Worm (Caenorhabditis elegans) whole organism, L1 larva: ENCODE measurements around the gene hrpu-2.

Experiments used
- C16A3.4 ChIP-seq: fragments of 150-350 bp; optimal IDR thresholded peaks from 2 replicates; lab custom pipeline; 2014; ENCODE audit warnings: missing biosample characterization, missing genetic modification characterization
- F16B12.6 ChIP-seq: fragments of 150-350 bp; optimal IDR thresholded peaks from 2 replicates; lab custom pipeline; 2014; ENCODE audit warnings: missing biosample characterization, missing genetic modification characterization
- aha-1 ChIP-seq: fragments of 150-350 bp; optimal IDR thresholded peaks from 2 replicates; lab custom pipeline; 2014; ENCODE audit warnings: missing biosample characterization, missing genetic modification characterization
- alr-1 ChIP-seq: fragments of 200-800 bp; sonication (Bioruptor generic); optimal IDR thresholded peaks from 2 replicates; lab custom pipeline; 2018; ENCODE audit warnings: borderline replicate concordance, mild to moderate bottlenecking, missing genetic modification characterization, missing compliant biosample characterization
- blmp-1 ChIP-seq: fragments of 150-350 bp; optimal IDR thresholded peaks from 2 replicates; lab custom pipeline; 2014; ENCODE audit warnings: missing biosample characterization, missing genetic modification characterization
- ceh-82 ChIP-seq, 3 experiments: fragments of 150-350 bp in 1 of 3; sonication (generic microtip) in 2 of 3; optimal IDR thresholded peaks; 2 replicates each; lab custom pipeline; 2014 to 2017; ENCODE audit warnings: missing biosample characterization in 3 of 3, missing genetic modification characterization in 3 of 3
- ceh-88 ChIP-seq: fragments of 200-800 bp; sonication (Bioruptor generic); IDR thresholded peaks from 2 replicates; pipeline ENCODE4 v1.3.6; 2022; ENCODE audit warnings: missing genetic modification characterization, missing compliant biosample characterization
- ceh-90 ChIP-seq: sonication (generic microtip); optimal IDR thresholded peaks from 2 replicates; lab custom pipeline; 2016; ENCODE audit warnings: missing genetic modification characterization, missing compliant biosample characterization
- dpl-1 ChIP-seq, 3 experiments: fragments of 150-350 bp in 2 of 3; sonication (generic microtip) in 1 of 3; optimal IDR thresholded peaks; 2 replicates each; lab custom pipeline; 2014 to 2017; ENCODE audit warnings: missing biosample characterization in 3 of 3, missing genetic modification characterization in 3 of 3, missing genetic modification reagents in 3 of 3
- dsc-1 ChIP-seq: sonication (generic microtip); optimal IDR thresholded peaks from 2 replicates; lab custom pipeline; 2016; ENCODE audit warnings: mild to moderate bottlenecking, missing genetic modification characterization, missing compliant biosample characterization
- efl-1 ChIP-seq, 4 experiments: fragments of 150-350 bp; optimal IDR thresholded peaks in 3 of 4; peaks in 1 of 4; 1 replicate in 1 of 4; 2 replicates in 3 of 4; lab custom pipeline; 2014; ENCODE audit warnings: missing biosample characterization in 2 of 4, missing genetic modification characterization in 2 of 4, missing genetic modification reagents in 2 of 4
- efl-3 ChIP-seq: fragments of 200-800 bp; sonication (Bioruptor generic); optimal IDR thresholded peaks from 2 replicates; lab custom pipeline; 2018; ENCODE audit warnings: mild to moderate bottlenecking, missing genetic modification characterization, missing compliant biosample characterization
- elt-3 ChIP-seq, 6 experiments: fragments of 150-350 bp in 1 of 6; sonication (generic microtip); optimal IDR thresholded peaks; 2 replicates each; lab custom pipeline; 2017 to 2018; ENCODE audit warnings: missing biosample characterization in 6 of 6, missing genetic modification characterization in 6 of 6, inconsistent platforms in 1 of 6
- fkh-4 ChIP-seq: sonication (generic microtip); optimal IDR thresholded peaks from 2 replicates; lab custom pipeline; 2016; ENCODE audit warnings: missing compliant biosample characterization, missing genetic modification characterization, borderline replicate concordance
- grh-1 ChIP-seq: fragments of 200-800 bp; sonication (Bioruptor generic); IDR thresholded peaks from 2 replicates; pipeline ENCODE4 v1.3.6; 2022; ENCODE audit warnings: missing genetic modification reagents, missing genetic modification characterization, missing compliant biosample characterization
- hlh-17 ChIP-seq: fragments of 200-800 bp; sonication (Bioruptor generic); optimal IDR thresholded peaks from 2 replicates; lab custom pipeline; 2018; ENCODE audit warnings: missing genetic modification characterization, mild to moderate bottlenecking, missing compliant biosample characterization, moderate library complexity, borderline replicate concordance
- hpl-2 ChIP-seq: fragments of 150-350 bp; optimal IDR thresholded peaks from 2 replicates; lab custom pipeline; 2014; ENCODE audit warnings: missing biosample characterization, missing genetic modification reagents, missing genetic modification characterization
- lin-13 ChIP-seq: fragments of 150-350 bp; optimal IDR thresholded peaks from 2 replicates; lab custom pipeline; 2014; ENCODE audit warnings: missing biosample characterization, missing genetic modification reagents, missing genetic modification characterization
- lin-15B ChIP-seq: fragments of 150-350 bp; sonication (generic microtip); optimal IDR thresholded peaks from 3 replicates; lab custom pipeline; 2014; ENCODE audit warnings: missing biosample characterization, missing genetic modification characterization
- lin-39 ChIP-seq: fragments of 150-350 bp; optimal IDR thresholded peaks from 2 replicates; lab custom pipeline; 2014; ENCODE audit warnings: missing biosample characterization, missing genetic modification reagents, missing genetic modification characterization
- lsy-2 ChIP-seq, 2 experiments: fragments of 150-350 bp; optimal IDR thresholded peaks; 2 replicates each; lab custom pipeline; 2014; ENCODE audit warnings: missing biosample characterization in 2 of 2, missing genetic modification characterization in 2 of 2
- mab-9 ChIP-seq: fragments of 200-800 bp; sonication (Bioruptor generic); IDR thresholded peaks from 2 replicates; pipeline ENCODE4 v1.3.6; 2022; ENCODE audit warnings: missing genetic modification reagents, missing genetic modification characterization, missing compliant biosample characterization
- mef-2 ChIP-seq: fragments of 150-350 bp; optimal IDR thresholded peaks from 2 replicates; lab custom pipeline; 2014; ENCODE audit warnings: missing biosample characterization, missing genetic modification characterization
- nhr-11 ChIP-seq: fragments of 150-350 bp; optimal IDR thresholded peaks from 2 replicates; lab custom pipeline; 2014; ENCODE audit warnings: missing biosample characterization, missing genetic modification characterization
- nhr-19 ChIP-seq: fragments of 200-800 bp; sonication (Bioruptor generic); conservative IDR thresholded peaks from 2 replicates; pipeline ENCODE4 v1.3.6; 2022; ENCODE audit warnings: missing genetic modification characterization, missing compliant biosample characterization
- nhr-20 ChIP-seq: sonication (generic microtip); optimal IDR thresholded peaks from 2 replicates; lab custom pipeline; 2016; ENCODE audit warnings: mild to moderate bottlenecking, missing genetic modification characterization, missing compliant biosample characterization
- nhr-28 ChIP-seq: fragments of 150-350 bp; optimal IDR thresholded peaks from 2 replicates; lab custom pipeline; 2014; ENCODE audit warnings: missing biosample characterization, missing genetic modification characterization
- nhr-47 ChIP-seq: sonication (generic microtip); optimal IDR thresholded peaks from 2 replicates; lab custom pipeline; 2016; ENCODE audit warnings: mild to moderate bottlenecking, missing genetic modification characterization, moderate library complexity, missing compliant biosample characterization
- nhr-71 ChIP-seq: sonication (generic microtip); optimal IDR thresholded peaks from 2 replicates; lab custom pipeline; 2016; ENCODE audit warnings: mild to moderate bottlenecking, missing genetic modification characterization, moderate library complexity, missing compliant biosample characterization
- nhr-76 ChIP-seq: sonication (generic microtip); optimal IDR thresholded peaks from 2 replicates; lab custom pipeline; 2017; ENCODE audit warnings: missing biosample characterization, missing genetic modification characterization
- nhr-85 ChIP-seq: sonication (generic microtip); peaks from one replicate; lab custom pipeline; 2016; ENCODE audit warnings: missing genetic modification characterization, inconsistent platforms, missing compliant biosample characterization
- nhr-90 ChIP-seq: sonication (generic microtip); optimal IDR thresholded peaks from 2 replicates; lab custom pipeline; 2016; ENCODE audit warnings: mild to moderate bottlenecking, missing genetic modification characterization, missing compliant biosample characterization; ENCODE audit not compliant: poor library complexity
- rnt-1 ChIP-seq: sonication (generic microtip); optimal IDR thresholded peaks from 2 replicates; lab custom pipeline; 2016; ENCODE audit warnings: mild to moderate bottlenecking, missing genetic modification characterization, moderate library complexity, missing compliant biosample characterization
- skn-1 ChIP-seq: fragments of 150-350 bp; optimal IDR thresholded peaks from 2 replicates; lab custom pipeline; 2014; ENCODE audit warnings: missing biosample characterization, missing genetic modification characterization
- snu-23 ChIP-seq: sonication (generic microtip); optimal IDR thresholded peaks from 2 replicates; lab custom pipeline; 2016; ENCODE audit warnings: missing genetic modification characterization, missing compliant biosample characterization
- sox-4 ChIP-seq: sonication (generic microtip); optimal IDR thresholded peaks from 2 replicates; lab custom pipeline; 2016; ENCODE audit warnings: missing genetic modification characterization, missing compliant biosample characterization
- sptf-1 ChIP-seq: fragments of 150-350 bp; optimal IDR thresholded peaks from 2 replicates; lab custom pipeline; 2014; ENCODE audit warnings: missing biosample characterization, missing genetic modification characterization
- swsn-7 ChIP-seq: sonication (generic microtip); optimal IDR thresholded peaks from 2 replicates; lab custom pipeline; 2016; ENCODE audit warnings: missing genetic modification characterization, missing compliant biosample characterization
- tbx-2 ChIP-seq: sonication (generic microtip); optimal IDR thresholded peaks from 2 replicates; lab custom pipeline; 2016; ENCODE audit warnings: missing genetic modification characterization, missing compliant biosample characterization
- xbp-1 ChIP-seq: sonication (generic microtip); optimal IDR thresholded peaks from 2 replicates; lab custom pipeline; 2016; ENCODE audit warnings: missing genetic modification characterization, missing compliant biosample characterization
- zip-4 ChIP-seq: fragments of 200-800 bp; sonication (Bioruptor generic); optimal IDR thresholded peaks from 2 replicates; lab custom pipeline; 2018; ENCODE audit warnings: mild to moderate bottlenecking, missing genetic modification characterization, moderate library complexity, missing compliant biosample characterization
- ztf-11 ChIP-seq, 2 experiments: sonication (generic microtip); optimal IDR thresholded peaks; 2 replicates each; lab custom pipeline; 2016 to 2017; ENCODE audit warnings: missing genetic modification characterization in 2 of 2, missing biosample characterization in 1 of 2, missing compliant biosample characterization in 1 of 2

Gene hrpu-2

DNA sequence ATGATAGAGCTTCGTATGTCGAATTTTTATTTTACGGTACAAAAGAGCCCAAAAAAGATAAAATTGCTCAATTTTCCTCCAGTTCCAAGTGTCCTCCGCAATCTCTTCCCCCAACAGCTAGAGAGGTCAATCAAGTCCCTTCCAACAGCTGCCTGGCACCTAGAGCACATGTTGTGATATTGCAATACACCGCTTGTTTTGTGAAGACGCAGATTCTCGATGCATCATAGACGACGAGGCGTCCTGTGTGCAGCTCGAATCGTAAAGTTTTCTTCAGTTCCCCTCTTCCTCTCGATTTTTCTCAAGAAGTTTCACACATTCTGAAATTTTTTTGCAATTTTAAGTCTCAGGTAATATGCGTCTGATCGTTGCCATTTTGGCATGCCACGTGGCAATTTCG is 41.1 kb upstream of the hrpu-2 start, which contains the start of gene test-1:
Gene test-1 (plus strand): TSS at position 345 of the 400 bp plus-strand sequence.
- TF ChIP-seq sox-4 (tag; lab: Kevin White, UChicago): no peak
- peak; percentile 9 for TF ChIP-seq nhr-85 (tag; lab: Kevin White, UChicago)
- TF ChIP-seq elt-3 (tag; optimal IDR thresholded peaks at IDR 0.05; lab: Kevin White, UChicago): no peak
- TF ChIP-seq hlh-17 (GFP tag; lab: Kevin White, UChicago): no peak
- no peak for TF ChIP-seq nhr-76 (tag; lab: Kevin White, UChicago)
- peak; percentile 19 for TF ChIP-seq rnt-1 (tag; lab: Kevin White, UChicago)
- no peak for TF ChIP-seq alr-1
- no peak for TF ChIP-seq nhr-71
- no peak for TF ChIP-seq fkh-4 (tag; lab: Kevin White, UChicago)
- TF ChIP-seq nhr-47 (tag; lab: Kevin White, UChicago): no peak
- no peak for TF ChIP-seq ceh-90
- no peak for TF ChIP-seq ztf-11 (tag; optimal IDR thresholded peaks at IDR 0.05; lab: Kevin White, UChicago)

- TF ChIP-seq lin-15B (tag; lab: Kevin White, UChicago) (no peak), aha-1 (tag; lab: Kevin White, UChicago) (no peak), nhr-71 (no peak), snu-23 (no peak)
Measured at ce11 chrIV:2137478-2137877, 40.2 kb upstream of the hrpu-2 start.

DNA sequence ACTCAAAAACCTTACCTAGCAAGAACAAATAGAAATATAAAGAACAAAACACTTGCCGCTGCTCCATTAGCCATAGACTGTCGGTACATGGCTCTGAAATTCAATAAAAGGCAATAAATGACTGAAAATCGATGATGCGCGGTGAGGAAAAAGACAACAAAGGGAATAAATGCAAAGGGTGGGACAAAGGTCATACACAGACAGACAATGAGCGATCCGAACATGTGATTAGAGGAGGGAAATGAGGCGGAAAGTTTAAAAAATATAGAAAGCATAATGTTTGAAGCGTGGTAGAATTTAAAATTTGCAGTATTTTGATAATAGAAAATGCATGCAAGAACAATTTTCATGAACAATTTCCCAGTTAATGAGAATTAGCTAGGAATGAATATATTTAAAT is 37.2 kb upstream of the hrpu-2 start, which contains the start of gene C54E4.12:
Gene C54E4.12 (minus strand): TSS at position 101 of the 400 bp plus-strand sequence.
- TF ChIP-seq sox-4 (tag; lab: Kevin White, UChicago) (no peak), xbp-1 (tag; lab: Kevin White, UChicago) (no peak), blmp-1 (peak; percentile 12), F16B12.6 (tag; lab: Kevin White, UChicago) (no peak), nhr-11 (tag; lab: Kevin White, UChicago) (no peak), efl-1 (optimal IDR thresholded peaks at IDR 0.05; lab: Kevin White, UChicago) (no peak), efl-1 (GFP tag; optimal IDR thresholded peaks at IDR 0.05 in 1 of 2; lab: Kevin White, UChicago) (peak in 1 of 2 experiments; percentile 65), nhr-28 (tag; lab: Kevin White, UChicago) (no peak)

DNA sequence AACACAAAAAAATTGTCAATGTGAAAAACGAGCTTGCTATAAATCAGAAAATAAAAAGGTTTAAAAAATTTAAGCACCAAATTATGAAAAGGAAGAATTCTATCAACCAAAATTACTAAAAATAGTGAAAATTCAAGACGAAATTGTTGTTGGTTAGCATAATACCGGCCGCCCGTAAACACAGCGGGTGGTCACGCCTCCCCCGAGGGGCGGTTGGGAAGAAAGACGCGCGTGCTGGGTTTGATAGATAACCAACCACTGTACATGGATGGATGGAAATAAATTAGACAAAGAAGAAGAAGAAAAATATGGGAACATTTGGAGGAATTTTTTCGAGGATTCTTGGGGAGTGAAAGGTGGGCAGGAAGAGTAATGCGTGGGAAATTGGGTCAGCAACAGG is 35.4 kb upstream of the hrpu-2 start:
- no peak for TF ChIP-seq aha-1 (tag; lab: Kevin White, UChicago)
- no peak for TF ChIP-seq ceh-88 (GFP tag; lab: Robert Waterston, UW)
- TF ChIP-seq fkh-4 (tag; lab: Kevin White, UChicago): no peak
- no peak for TF ChIP-seq C16A3.4 (tag; lab: Kevin White, UChicago)
- TF ChIP-seq efl-1 (optimal IDR thresholded peaks at IDR 0.05; lab: Kevin White, UChicago): no peak
- peak in 1 of 2 experiments; percentile 39 for TF ChIP-seq efl-1 (GFP tag; optimal IDR thresholded peaks at IDR 0.05 in 1 of 2; lab: Kevin White, UChicago)
- TF ChIP-seq nhr-85 (tag; lab: Kevin White, UChicago): peak; percentile 71
- TF ChIP-seq tbx-2 (tag; lab: Kevin White, UChicago): no peak
- TF ChIP-seq hpl-2 (GFP tag; lab: Kevin White, UChicago): no peak
- TF ChIP-seq dsc-1 (tag; lab: Kevin White, UChicago): no peak
- no peak for TF ChIP-seq nhr-28 (tag; lab: Kevin White, UChicago)
- no peak for TF ChIP-seq snu-23
- TF ChIP-seq nhr-76 (tag; lab: Kevin White, UChicago): no peak
- TF ChIP-seq blmp-1: peak; percentile 35
- TF ChIP-seq zip-4 (GFP tag; lab: Kevin White, UChicago): no peak
- TF ChIP-seq nhr-19 (GFP tag; lab: Robert Waterston, UW): no peak
- TF ChIP-seq mef-2: no peak
- no peak for TF ChIP-seq mab-9 (GFP tag; lab: Robert Waterston, UW)
- no peak for TF ChIP-seq sptf-1 (tag; lab: Kevin White, UChicago)
- TF ChIP-seq ceh-82 (tag; optimal IDR thresholded peaks at IDR 0.05; lab: Kevin White, UChicago): no peak

ce11 chrIV:2149247-2149756 is 28.4 kb upstream of the hrpu-2 start, which contains the start of gene C54E4.5:
TSS of gene C54E4.5 (minus strand) at chrIV:2149297.
- TF ChIP-seq nhr-28 (tag; lab: Kevin White, UChicago): no peak
- peak; percentile 95 for TF ChIP-seq nhr-85 (tag; lab: Kevin White, UChicago)
- no peak for TF ChIP-seq lin-39 (tag; lab: Kevin White, UChicago)
- TF ChIP-seq lsy-2 (tag; optimal IDR thresholded peaks at IDR 0.05; lab: Kevin White, UChicago): peak; percentile 16 to 47
- TF ChIP-seq snu-23: peak; percentile 64
- TF ChIP-seq nhr-71: peak; percentile 44
- no peak for TF ChIP-seq efl-3
- TF ChIP-seq swsn-7: no peak
- TF ChIP-seq lin-13 (GFP tag; lab: Kevin White, UChicago): peak; percentile 4
- TF ChIP-seq grh-1 (GFP tag; lab: Robert Waterston, UW): peak; percentile 96
- TF ChIP-seq dpl-1 (GFP tag; optimal IDR thresholded peaks at IDR 0.05; lab: Kevin White, UChicago): peak in 1 of 3 experiments; percentile 18
- peak; percentile 14 for TF ChIP-seq skn-1 (tag; lab: Kevin White, UChicago)
- peak; percentile 35 for TF ChIP-seq tbx-2 (tag; lab: Kevin White, UChicago)
- peak; percentile 53 for TF ChIP-seq nhr-90 (tag; lab: Kevin White, UChicago)
- TF ChIP-seq blmp-1: peak; percentile 78
- TF ChIP-seq nhr-20: peak; percentile 70
- peak; percentile 3 for TF ChIP-seq rnt-1 (tag; lab: Kevin White, UChicago)
- peak in 4 of 6 experiments; percentile 64 to 98 (median 72) for TF ChIP-seq elt-3 (tag; optimal IDR thresholded peaks at IDR 0.05; lab: Kevin White, UChicago)
